Worm (Caenorhabditis elegans): ENCODE results near the gene Y37D8A.19.

ce11 chrIII:12952615-12953014 is 22.9 kb downstream of the Y37D8A.19 start:
- TF ChIP-seq bed-1 (GFP tag; IDR thresholded peaks at IDR 0.05) (no peak), rcor-1 (GFP tag; IDR thresholded peaks at IDR 0.05) (no peak), tbp1 (GFP tag; optimal IDR thresholded peaks at IDR 0.05) (no peak), bed-2 (GFP tag; IDR thresholded peaks at IDR 0.05) (no peak), hmg-1.2 (GFP tag; IDR thresholded peaks at IDR 0.05) (no peak), Y53F4B.3 (GFP tag; IDR thresholded peaks at IDR 0.05) (no peak), lin-35 (GFP tag; optimal IDR thresholded peaks at IDR 0.05) (no peak), ceh-58 (GFP tag; IDR thresholded peaks at IDR 0.05) (no peak), cebp-1 (GFP tag; IDR thresholded peaks at IDR 0.05) (no peak), cebp-1 (tag; optimal IDR thresholded peaks at IDR 0.05) (no peak), rec-8 (tag; optimal IDR thresholded peaks at IDR 0.05) (no peak), efl-1 (GFP tag; optimal IDR thresholded peaks at IDR 0.05) (no peak), hrde-1 (tag; optimal IDR thresholded peaks at IDR 0.05; ENCODE audit: borderline replicate concordance) (no peak), fkh-3 (tag; optimal IDR thresholded peaks at IDR 0.05) (no peak), pbrm-1 (GFP tag; IDR thresholded peaks at IDR 0.05) (no peak)

Data from whole organism, young adult.